Fruit fly (Drosophila melanogaster) whole organism, embryonic: Measurements from ENCODE around the gene Kdm2.

Experiments used
- ATbp ChIP-seq: fragments of 200-800 bp; sonication (Bioruptor generic); optimal IDR thresholded peaks from 2 replicates; lab custom pipeline; 2017; ENCODE audit warnings: missing biosample characterization, mild to moderate bottlenecking, missing genetic modification characterization, missing genetic modification reagents
- Abd-B ChIP-seq: fragments of 200-800 bp; sonication (Bioruptor generic); optimal IDR thresholded peaks from 2 replicates; lab custom pipeline; 2018; ENCODE audit warnings: missing biosample characterization, mild to moderate bottlenecking, missing genetic modification characterization, moderate library complexity
- CG1024 ChIP-seq: fragments of 200-800 bp; sonication (Bioruptor generic); IDR thresholded peaks from 2 replicates; pipeline ENCODE4 v1.3.6; 2022; ENCODE audit warnings: missing biosample characterization, missing genetic modification characterization
- CG11504 ChIP-seq: fragments of 200-800 bp; sonication (Bioruptor generic); optimal IDR thresholded peaks from 3 replicates; lab custom pipeline; 2019; ENCODE audit warnings: missing biosample characterization, mild to moderate bottlenecking, missing genetic modification characterization, moderate library complexity
- CG11695 ChIP-seq: fragments of 200-800 bp; sonication (Bioruptor generic); IDR thresholded peaks from 3 replicates; pipeline ENCODE4 v1.3.6; 2022; ENCODE audit warnings: missing biosample characterization, missing genetic modification characterization
- CG13287 ChIP-seq: fragments of 200-800 bp; sonication (Bioruptor generic); IDR thresholded peaks from 2 replicates; pipeline ENCODE4 v1.3.6; 2022; ENCODE audit warnings: missing biosample characterization, missing genetic modification characterization; ENCODE audit not compliant: partially characterized antibody
- CG13894 ChIP-seq: fragments of 200-800 bp; sonication (Bioruptor generic); optimal IDR thresholded peaks from 3 replicates; lab custom pipeline; 2018; ENCODE audit warnings: missing biosample characterization, mild to moderate bottlenecking, missing genetic modification characterization, moderate library complexity
- CG14014 ChIP-seq: fragments of 200-800 bp; sonication (Bioruptor generic); IDR thresholded peaks from 2 replicates; pipeline ENCODE4 v1.3.6; 2022; ENCODE audit warnings: missing biosample characterization, missing genetic modification characterization
- CG14860 ChIP-seq: fragments of 200-800 bp; sonication (Bioruptor generic); IDR thresholded peaks from 3 replicates; pipeline ENCODE4 v1.3.6; 2022; ENCODE audit warnings: missing biosample characterization, missing genetic modification characterization; ENCODE audit not compliant: partially characterized antibody
- CG15601 ChIP-seq: fragments of 200-800 bp; sonication (Bioruptor generic); optimal IDR thresholded peaks from 3 replicates; lab custom pipeline; 2019; ENCODE audit warnings: missing biosample characterization, mild to moderate bottlenecking, missing genetic modification characterization, moderate library complexity
- CG16815 ChIP-seq: fragments of 200-800 bp; sonication (Bioruptor generic); optimal IDR thresholded peaks from 3 replicates; lab custom pipeline; 2017; ENCODE audit warnings: missing biosample characterization, mild to moderate bottlenecking, missing genetic modification characterization
- CG1792 ChIP-seq: fragments of 200-800 bp; sonication (Bioruptor generic); optimal IDR thresholded peaks from 2 replicates; lab custom pipeline; 2016; ENCODE audit warnings: missing biosample characterization, missing genetic modification characterization
- CG3065 ChIP-seq: fragments of 200-800 bp; sonication (Bioruptor generic); optimal IDR thresholded peaks from 2 replicates; lab custom pipeline; 2016; ENCODE audit warnings: missing biosample characterization, missing genetic modification characterization
- CG31365 ChIP-seq: fragments of 200-800 bp; sonication (Bioruptor generic); optimal IDR thresholded peaks from 2 replicates; lab custom pipeline; 2018; ENCODE audit warnings: missing biosample characterization, mild to moderate bottlenecking, missing genetic modification characterization
- CG31388 ChIP-seq: fragments of 200-800 bp; sonication (Bioruptor generic); optimal IDR thresholded peaks from 2 replicates; lab custom pipeline; 2016; ENCODE audit warnings: missing biosample characterization, missing genetic modification characterization
- CG31441 ChIP-seq: fragments of 200-800 bp; sonication (Bioruptor generic); IDR thresholded peaks from 2 replicates; pipeline ENCODE4 v1.3.6; 2022; ENCODE audit warnings: missing biosample characterization, missing genetic modification characterization
- CG4360 ChIP-seq: fragments of 200-800 bp; sonication (Bioruptor generic); IDR thresholded peaks from 2 replicates; pipeline ENCODE4 v1.3.6; 2022; ENCODE audit warnings: missing biosample characterization, missing genetic modification characterization
- CG4730 ChIP-seq: fragments of 200-800 bp; sonication (Bioruptor generic); IDR thresholded peaks from 2 replicates; pipeline ENCODE4 v1.3.6; 2022; ENCODE audit warnings: missing biosample characterization, missing genetic modification characterization
- CG7357 ChIP-seq: fragments of 200-800 bp; sonication (Bioruptor generic); IDR thresholded peaks from 3 replicates; pipeline ENCODE4 v1.3.6; 2022; ENCODE audit warnings: missing biosample characterization, missing genetic modification characterization
- CG8290 ChIP-seq, 3 experiments: fragments of 200-800 bp; sonication (Bioruptor generic); optimal IDR thresholded peaks; 2 replicates each; lab custom pipeline; 2016 to 2019; ENCODE audit warnings: missing biosample characterization in 3 of 3, missing genetic modification characterization in 3 of 3, mild to moderate bottlenecking in 2 of 3, moderate library complexity in 1 of 3
- CG8765 ChIP-seq: fragments of 200-800 bp; sonication (Bioruptor generic); IDR thresholded peaks from 2 replicates; pipeline ENCODE4 v1.3.6; 2022; ENCODE audit warnings: missing biosample characterization, missing genetic modification characterization
- CG9876 ChIP-seq: fragments of 200-800 bp; sonication (Bioruptor generic); optimal IDR thresholded peaks from 2 replicates; lab custom pipeline; 2016; ENCODE audit warnings: missing biosample characterization, missing genetic modification characterization
- CkIIα-i1 ChIP-seq: fragments of 200-800 bp; sonication (Bioruptor generic); IDR thresholded peaks from 2 replicates; pipeline ENCODE4 v1.3.6; 2022; ENCODE audit warnings: missing biosample characterization, missing genetic modification characterization
- HmgZ ChIP-seq: fragments of 200-800 bp; sonication (Bioruptor generic); optimal IDR thresholded peaks from 2 replicates; lab custom pipeline; 2018; ENCODE audit warnings: missing biosample characterization, mild to moderate bottlenecking, missing genetic modification characterization
- Hr78 ChIP-seq, 2 experiments: fragments of 200-800 bp in 1 of 2; fragments of >200 bp in 1 of 2; sonication (Bioruptor generic) in 1 of 2; optimal IDR thresholded peaks; 2 replicates each; lab custom pipeline; 2017 to 2019; ENCODE audit warnings: missing biosample characterization in 2 of 2, missing genetic modification characterization in 2 of 2, mild to moderate bottlenecking in 1 of 2, moderate library complexity in 1 of 2
- Med ChIP-seq: fragments of 200-800 bp; sonication (Bioruptor generic); peaks from one replicate; lab custom pipeline; 2016; ENCODE audit warnings: missing biosample characterization, missing genetic modification characterization, mild to moderate bottlenecking, inconsistent platforms, moderate library complexity
- Mrtf ChIP-seq: fragments of 200-800 bp; sonication (Bioruptor generic); IDR thresholded peaks from 3 replicates; pipeline ENCODE4 v1.3.6; 2022; ENCODE audit warnings: missing biosample characterization, missing genetic modification characterization
- PHDP ChIP-seq: fragments of 200-800 bp; sonication (Bioruptor generic); optimal IDR thresholded peaks from 3 replicates; lab custom pipeline; 2018; ENCODE audit warnings: missing biosample characterization, mild to moderate bottlenecking, missing genetic modification characterization, moderate library complexity
- Six4 ChIP-seq: fragments of 200-800 bp; sonication (Bioruptor generic); optimal IDR thresholded peaks from 2 replicates; lab custom pipeline; 2016; ENCODE audit warnings: missing biosample characterization, missing genetic modification characterization
- Tbp ChIP-seq: fragments of >200 bp; optimal IDR thresholded peaks from 2 replicates; lab custom pipeline; 2018; ENCODE audit warnings: missing biosample characterization, missing genetic modification characterization
- amos ChIP-seq: fragments of 200-800 bp; sonication (Bioruptor generic); IDR thresholded peaks from 2 replicates; pipeline ENCODE4 v1.3.6; 2022; ENCODE audit warnings: missing biosample characterization, missing genetic modification characterization; ENCODE audit not compliant: partially characterized antibody
- crp ChIP-seq, 2 experiments: fragments of 200-800 bp; sonication (Bioruptor generic); optimal IDR thresholded peaks; 2 replicates in 1 of 2; 3 replicates in 1 of 2; lab custom pipeline; 2017; ENCODE audit warnings: missing biosample characterization in 2 of 2, missing genetic modification characterization in 2 of 2, mild to moderate bottlenecking in 1 of 2, moderate library complexity in 1 of 2
- emc ChIP-seq: fragments of 200-800 bp; sonication (Bioruptor generic); optimal IDR thresholded peaks from 2 replicates; lab custom pipeline; 2016; ENCODE audit warnings: missing biosample characterization, missing genetic modification characterization
- en ChIP-seq: fragments of 200-800 bp; sonication (Bioruptor generic); optimal IDR thresholded peaks from 2 replicates; lab custom pipeline; 2016; ENCODE audit warnings: missing biosample characterization, missing genetic modification characterization
- gsb ChIP-seq: fragments of 200-800 bp; sonication (Bioruptor generic); IDR thresholded peaks from 2 replicates; pipeline ENCODE4 v1.3.6; 2022; ENCODE audit warnings: missing biosample characterization, missing genetic modification characterization
- gt ChIP-seq: fragments of 200-800 bp; sonication (Bioruptor generic); IDR thresholded peaks from 2 replicates; pipeline ENCODE4 v1.3.6; 2022; ENCODE audit warnings: missing biosample characterization, missing genetic modification characterization
- hb ChIP-seq: fragments of 200-800 bp; sonication (Bioruptor generic); IDR thresholded peaks from 3 replicates; pipeline ENCODE4 v1.3.6; 2022; ENCODE audit warnings: missing biosample characterization, missing genetic modification characterization; ENCODE audit not compliant: partially characterized antibody
- ind ChIP-seq: fragments of 200-800 bp; sonication (Bioruptor generic); optimal IDR thresholded peaks from 3 replicates; lab custom pipeline; 2016; ENCODE audit warnings: missing biosample characterization, missing genetic modification characterization
- nmo ChIP-seq: fragments of 200-800 bp; sonication (Bioruptor generic); optimal IDR thresholded peaks from 2 replicates; lab custom pipeline; 2018; ENCODE audit warnings: missing biosample characterization, mild to moderate bottlenecking, missing genetic modification characterization, moderate library complexity
- pfk ChIP-seq: fragments of 200-800 bp; sonication (Bioruptor generic); optimal IDR thresholded peaks from 2 replicates; lab custom pipeline; 2018; ENCODE audit warnings: missing biosample characterization, mild to moderate bottlenecking, missing genetic modification characterization, moderate library complexity
- pho ChIP-seq: fragments of 200-800 bp; sonication (Bioruptor generic); optimal IDR thresholded peaks from 2 replicates; lab custom pipeline; 2016; ENCODE audit warnings: missing biosample characterization, missing genetic modification characterization
- pzg ChIP-seq: fragments of 200-800 bp; sonication (Bioruptor generic); optimal IDR thresholded peaks from 3 replicates; lab custom pipeline; 2018; ENCODE audit warnings: missing biosample characterization, mild to moderate bottlenecking, missing genetic modification characterization, moderate library complexity
- scrt ChIP-seq: fragments of 200-800 bp; sonication (Bioruptor generic); optimal IDR thresholded peaks from 2 replicates; lab custom pipeline; 2018; ENCODE audit warnings: missing biosample characterization, mild to moderate bottlenecking, missing genetic modification characterization, moderate library complexity
- shn ChIP-seq: fragments of 200-800 bp; sonication (Bioruptor generic); optimal IDR thresholded peaks from 3 replicates; lab custom pipeline; 2016; ENCODE audit warnings: missing biosample characterization, missing genetic modification characterization
- sug ChIP-seq: fragments of 200-800 bp; optimal IDR thresholded peaks from 2 replicates; lab custom pipeline; 2019; ENCODE audit warnings: missing biosample characterization, mild to moderate bottlenecking, missing genetic modification characterization, moderate library complexity
- trem ChIP-seq: fragments of 200-800 bp; optimal IDR thresholded peaks from 3 replicates; lab custom pipeline; 2019; ENCODE audit warnings: missing biosample characterization, mild to moderate bottlenecking, missing genetic modification characterization, moderate library complexity
- tx ChIP-seq: fragments of 200-800 bp; sonication (Bioruptor generic); optimal IDR thresholded peaks from 2 replicates; lab custom pipeline; 2016; ENCODE audit warnings: missing biosample characterization, missing genetic modification characterization
- vnd ChIP-seq: fragments of 200-800 bp; sonication (Bioruptor generic); IDR thresholded peaks from 3 replicates; pipeline ENCODE4 v1.3.6; 2022; ENCODE audit warnings: missing biosample characterization, missing genetic modification characterization; ENCODE audit not compliant: partially characterized antibody
- wor ChIP-seq: fragments of 200-800 bp; sonication (Bioruptor generic); IDR thresholded peaks from 2 replicates; pipeline ENCODE4 v1.3.6; 2022; ENCODE audit warnings: missing biosample characterization, missing genetic modification characterization
- zen ChIP-seq: fragments of 200-800 bp; sonication (Bioruptor generic); optimal IDR thresholded peaks from 3 replicates; lab custom pipeline; 2018; ENCODE audit warnings: missing biosample characterization, mild to moderate bottlenecking, missing genetic modification characterization, moderate library complexity
- zen2 ChIP-seq: fragments of 200-800 bp; sonication (Bioruptor generic); IDR thresholded peaks from 3 replicates; pipeline ENCODE4 v1.3.6; 2022; ENCODE audit warnings: missing biosample characterization, missing genetic modification characterization; ENCODE audit not compliant: partially characterized antibody

Gene Kdm2

dm6 chr3R:9006129-9006528, 46.2 kb upstream of the Kdm2 start, which contains the start of the genes Prosbeta3 and Iru (continued):
- TF ChIP-seq CG7357 (no peak), Med (GFP tag; lab: Kevin White, UChicago) (peak; percentile 83), CG9876 (no peak), emc (GFP tag; lab: Kevin White, UChicago) (no peak), en (GFP tag; lab: Kevin White, UChicago) (no peak), shn (no peak), CG1024 (GFP tag; lab: Robert Waterston, UW) (no peak), CG16815 (GFP tag; lab: Kevin White, UChicago) (no peak), Mrtf (GFP tag; lab: Robert Waterston, UW) (no peak), CG11504 (no peak), zen2 (no peak), gsb (GFP tag; lab: Robert Waterston, UW) (no peak), amos (GFP tag; lab: Robert Waterston, UW) (peak; percentile 31; the same call in 1 of the 2 replicates), CG13287 (GFP tag; lab: Robert Waterston, UW) (no peak), CG1792 (GFP tag; lab: Kevin White, UChicago) (no peak), Six4 (GFP tag; lab: Kevin White, UChicago) (no peak), CG11695 (no peak), gt (GFP tag; lab: Robert Waterston, UW) (no peak), tx (GFP tag; lab: Kevin White, UChicago) (no peak), scrt (GFP tag; lab: Kevin White, UChicago) (no peak), Hr78 (GFP tag; optimal IDR thresholded peaks at IDR 0.05; lab: Kevin White, UChicago) (no peak), CG14014 (GFP tag; lab: Robert Waterston, UW) (no peak), CG4730 (GFP tag; lab: Robert Waterston, UW) (no peak), pfk (GFP tag; lab: Kevin White, UChicago) (no peak), ind (GFP tag; lab: Kevin White, UChicago) (no peak), pho (GFP tag; lab: Kevin White, UChicago) (no peak), sug (tag; lab: Kevin White, UChicago) (peak; percentile 35), wor (GFP tag; lab: Robert Waterston, UW) (no peak), crp (GFP tag; optimal IDR thresholded peaks at IDR 0.05; lab: Kevin White, UChicago) (peak in 1 of 2 experiments; percentile 34), CG31365 (tag; lab: Kevin White, UChicago) (no peak), nmo (GFP tag; lab: Kevin White, UChicago) (peak; percentile 66), CG31441 (GFP tag; lab: Robert Waterston, UW) (no peak), CG31388 (GFP tag; lab: Kevin White, UChicago) (no peak), trem (tag; lab: Kevin White, UChicago) (peak; percentile 78), Tbp (GFP tag; lab: Kevin White, UChicago) (no peak), zen (tag; lab: Kevin White, UChicago) (no peak), CG4360 (GFP tag; lab: Robert Waterston, UW) (no peak), Abd-B (GFP tag; lab: Kevin White, UChicago) (peak; percentile 0), CG13894 (tag; lab: Kevin White, UChicago) (peak; percentile 5), PHDP (tag; lab: Kevin White, UChicago) (no peak), hb (GFP tag; lab: Robert Waterston, UW) (no peak), CG14860 (GFP tag; lab: Robert Waterston, UW) (no peak), ATbp (GFP tag; lab: Kevin White, UChicago) (no peak), CkIIα-i1 (GFP tag; lab: Robert Waterston, UW) (no peak), pzg (GFP tag; lab: Kevin White, UChicago) (peak; percentile 80), vnd (GFP tag; lab: Robert Waterston, UW) (no peak), CG3065 (no peak), CG8290 (GFP tag; optimal IDR thresholded peaks at IDR 0.05; lab: Kevin White, UChicago) (peak; percentile 12), CG8290 (tag; optimal IDR thresholded peaks at IDR 0.05; lab: Kevin White, UChicago) (no peak), CG8765 (GFP tag; lab: Robert Waterston, UW) (no peak), HmgZ (tag; lab: Kevin White, UChicago) (peak; percentile 59), CG15601 (tag; lab: Kevin White, UChicago) (peak; percentile 17)
